Fruit fly (Drosophila melanogaster): ENCODE measurements around the gene betaTub85D.

betaTub85D gene

dm6 chr3R:9420439-9421234 is 10.6 kb upstream of the betaTub85D start (continued):
- TF ChIP-seq CG17802 (tag; optimal IDR thresholded peaks at IDR 0.05) (no peak), Ssrp (tag; optimal IDR thresholded peaks at IDR 0.05) (peak; percentile 16), D (optimal IDR thresholded peaks at IDR 0.05) (no peak), D (GFP tag; optimal IDR thresholded peaks at IDR 0.05) (no peak), CG3847 (GFP tag; IDR thresholded peaks at IDR 0.05) (no peak), scrt (GFP tag; optimal IDR thresholded peaks at IDR 0.05) (no peak), CG13424 (tag; optimal IDR thresholded peaks at IDR 0.05) (no peak), Ptx1 (GFP tag; IDR thresholded peaks at IDR 0.05) (no peak), CG8290 (GFP tag; optimal IDR thresholded peaks at IDR 0.05) (no peak), CG8290 (tag; optimal IDR thresholded peaks at IDR 0.05) (no peak), Hr39 (optimal IDR thresholded peaks at IDR 0.05) (no peak), yki (optimal IDR thresholded peaks at IDR 0.05) (no peak), cato (GFP tag; optimal IDR thresholded peaks at IDR 0.05; ENCODE audit: borderline replicate concordance) (no peak), fru (optimal IDR thresholded peaks at IDR 0.05) (no peak), so (GFP tag; IDR thresholded peaks at IDR 0.05) (no peak; the same call in 2 of the 3 replicates), ato (GFP tag; IDR thresholded peaks at IDR 0.05; ENCODE audit: partially characterized antibody) (no peak), CG2875 (GFP tag; optimal IDR thresholded peaks at IDR 0.05) (peak; percentile 14), CG31441 (GFP tag; IDR thresholded peaks at IDR 0.05) (peak; percentile 41), gsb-n (tag; optimal IDR thresholded peaks at IDR 0.05) (no peak), CG10979 (tag; optimal IDR thresholded peaks at IDR 0.05) (peak; percentile 14), klu (GFP tag; IDR thresholded peaks at IDR 0.05) (no peak), CG13287 (GFP tag; IDR thresholded peaks at IDR 0.05; ENCODE audit: partially characterized antibody) (no peak), CG3726 (GFP tag; IDR thresholded peaks at IDR 0.05) (no peak), CG30403 (GFP tag; optimal IDR thresholded peaks at IDR 0.05) (no peak), dati (GFP tag; IDR thresholded peaks at IDR 0.05) (no peak), Adf1 (GFP tag; IDR thresholded peaks at IDR 0.05) (no peak), Xbp1 (GFP tag; optimal IDR thresholded peaks at IDR 0.05) (no peak), B-H2 (GFP tag; optimal IDR thresholded peaks at IDR 0.05) (no peak), pb (GFP tag; optimal IDR thresholded peaks at IDR 0.05) (no peak), CG12236 (GFP tag; optimal IDR thresholded peaks at IDR 0.05) (no peak), CG17829 (tag; optimal IDR thresholded peaks at IDR 0.05) (no peak), CG7928 (GFP tag; optimal IDR thresholded peaks at IDR 0.05) (no peak), lilli (GFP tag; optimal IDR thresholded peaks at IDR 0.05) (no peak), CG34422 (GFP tag; IDR thresholded peaks at IDR 0.05) (no peak), Asciz (GFP tag; optimal IDR thresholded peaks at IDR 0.05) (peak; percentile 8), CG4282 (GFP tag; optimal IDR thresholded peaks at IDR 0.05) (no peak), croc (GFP tag; conservative IDR thresholded peaks at IDR 0.05) (no peak), Lhr (GFP tag; optimal IDR thresholded peaks at IDR 0.05) (no peak), CG9215 (GFP tag; IDR thresholded peaks at IDR 0.05) (no peak), Optix (GFP tag; IDR thresholded peaks at IDR 0.05) (no peak), exex (tag; optimal IDR thresholded peaks at IDR 0.05) (no peak), sr (GFP tag; IDR thresholded peaks at IDR 0.05) (peak; percentile 40; the same call in 1 of the 3 replicates), abd-A (tag; optimal IDR thresholded peaks at IDR 0.05) (peak; percentile 34), sc (optimal IDR thresholded peaks at IDR 0.05) (no peak), sc (GFP tag; optimal IDR thresholded peaks at IDR 0.05) (no peak), gsb (GFP tag; IDR thresholded peaks at IDR 0.05) (no peak), lola (GFP tag; optimal IDR thresholded peaks at IDR 0.05) (no peak), CG11456 (GFP tag; IDR thresholded peaks at IDR 0.05) (no peak), mam (GFP tag; optimal IDR thresholded peaks at IDR 0.05) (no peak), CG17361 (GFP tag; IDR thresholded peaks at IDR 0.05) (no peak), bcd (GFP tag; optimal IDR thresholded peaks at IDR 0.05) (no peak), CG6175 (GFP tag; IDR thresholded peaks at IDR 0.05) (no peak)

All from whole organism, embryonic.